Fruit fly (Drosophila melanogaster) whole organism, embryonic: ENCODE results near the gene CG13842.
A peak's percentile ranks its signal among the peaks of the same experiment; 100 is the strongest.

ENCODE experiments used
- Ada2b ChIP-seq: fragments of 200-800 bp; sonication (Bioruptor generic); IDR thresholded peaks from 2 replicates; pipeline ENCODE4 v1.3.6; 2022; ENCODE audit warnings: missing biosample characterization, missing genetic modification characterization
- BtbVII ChIP-seq: fragments of 200-800 bp; sonication (Bioruptor generic); optimal IDR thresholded peaks from 3 replicates; lab custom pipeline; 2017; ENCODE audit warnings: missing biosample characterization, mild to moderate bottlenecking, missing genetic modification characterization
- CG10543 ChIP-seq: fragments of 200-800 bp; sonication (Bioruptor generic); optimal IDR thresholded peaks from 3 replicates; lab custom pipeline; 2017; ENCODE audit warnings: missing biosample characterization, mild to moderate bottlenecking, missing genetic modification characterization, moderate library complexity
- CG10959 ChIP-seq: fragments of 200-800 bp; sonication (Bioruptor generic); IDR thresholded peaks from 2 replicates; pipeline ENCODE4 v1.3.6; 2022; ENCODE audit warnings: missing biosample characterization, missing genetic modification characterization
- CG10979 ChIP-seq: fragments of 200-800 bp; sonication (Bioruptor generic); optimal IDR thresholded peaks from 2 replicates; lab custom pipeline; 2018; ENCODE audit warnings: missing biosample characterization, mild to moderate bottlenecking, missing genetic modification characterization, moderate library complexity
- CG11456 ChIP-seq: fragments of 200-800 bp; sonication (Bioruptor generic); IDR thresholded peaks from 3 replicates; pipeline ENCODE4 v1.3.6; 2022; ENCODE audit warnings: missing biosample characterization, missing genetic modification characterization
- CG12071 ChIP-seq: fragments of 200-800 bp; sonication (Bioruptor generic); optimal IDR thresholded peaks from 3 replicates; lab custom pipeline; 2018; ENCODE audit warnings: missing biosample characterization, mild to moderate bottlenecking, missing genetic modification characterization
- CG12219 ChIP-seq: fragments of 200-800 bp; sonication (Bioruptor generic); optimal IDR thresholded peaks from 3 replicates; lab custom pipeline; 2018; ENCODE audit warnings: missing biosample characterization, mild to moderate bottlenecking, missing genetic modification characterization
- CG12744 ChIP-seq: fragments of 200-800 bp; sonication (Bioruptor generic); optimal IDR thresholded peaks from 2 replicates; lab custom pipeline; 2016; ENCODE audit warnings: missing biosample characterization, missing genetic modification characterization
- CG13123 ChIP-seq: fragments of 200-800 bp; sonication (Bioruptor generic); optimal IDR thresholded peaks from 2 replicates; lab custom pipeline; 2016; ENCODE audit warnings: missing biosample characterization, missing genetic modification characterization
- CG13287 ChIP-seq: fragments of 200-800 bp; sonication (Bioruptor generic); IDR thresholded peaks from 2 replicates; pipeline ENCODE4 v1.3.6; 2022; ENCODE audit warnings: missing biosample characterization, missing genetic modification characterization; ENCODE audit not compliant: partially characterized antibody
- CG14667 ChIP-seq: fragments of 200-800 bp; sonication (Bioruptor generic); IDR thresholded peaks from 2 replicates; pipeline ENCODE4 v1.3.6; 2022; ENCODE audit warnings: missing biosample characterization, missing genetic modification characterization
- CG14965 ChIP-seq: fragments of 200-800 bp; sonication (Bioruptor generic); optimal IDR thresholded peaks from 2 replicates; lab custom pipeline; 2016; ENCODE audit warnings: missing biosample characterization, missing genetic modification characterization, borderline replicate concordance
- CG15514 ChIP-seq: fragments of 200-800 bp; sonication (Bioruptor generic); optimal IDR thresholded peaks from 3 replicates; lab custom pipeline; 2017; ENCODE audit warnings: missing biosample characterization, missing genetic modification characterization, mild to moderate bottlenecking, moderate library complexity, missing genetic modification reagents
- CG15696 ChIP-seq: fragments of 200-800 bp; sonication (Bioruptor generic); optimal IDR thresholded peaks from 2 replicates; lab custom pipeline; 2019; ENCODE audit warnings: missing biosample characterization, mild to moderate bottlenecking, missing genetic modification characterization, moderate library complexity
- CG1603 ChIP-seq: fragments of 200-800 bp; sonication (Bioruptor generic); optimal IDR thresholded peaks from 2 replicates; lab custom pipeline; 2019; ENCODE audit warnings: missing biosample characterization, mild to moderate bottlenecking, missing genetic modification characterization, moderate library complexity
- CG1792 ChIP-seq: fragments of 200-800 bp; sonication (Bioruptor generic); optimal IDR thresholded peaks from 2 replicates; lab custom pipeline; 2016; ENCODE audit warnings: missing biosample characterization, missing genetic modification characterization
- CG2120 ChIP-seq: fragments of 200-800 bp; sonication (Bioruptor generic); optimal IDR thresholded peaks from 3 replicates; lab custom pipeline; 2016; ENCODE audit warnings: missing biosample characterization, missing genetic modification characterization
- CG2875 ChIP-seq: fragments of 200-800 bp; sonication (Bioruptor generic); optimal IDR thresholded peaks from 2 replicates; lab custom pipeline; 2017; ENCODE audit warnings: missing biosample characterization, mild to moderate bottlenecking, missing genetic modification characterization, missing genetic modification reagents
- CG33557 ChIP-seq: fragments of 200-800 bp; sonication (Bioruptor generic); optimal IDR thresholded peaks from 2 replicates; lab custom pipeline; 2019; ENCODE audit warnings: missing biosample characterization, mild to moderate bottlenecking, missing genetic modification characterization, moderate library complexity
- CG3847 ChIP-seq: fragments of 200-800 bp; sonication (Bioruptor generic); IDR thresholded peaks from 2 replicates; pipeline ENCODE4 v1.3.6; 2022; ENCODE audit warnings: missing biosample characterization, missing genetic modification characterization
- CG3995 ChIP-seq: fragments of 200-800 bp; sonication (Bioruptor generic); optimal IDR thresholded peaks from 3 replicates; lab custom pipeline; 2016; ENCODE audit warnings: missing biosample characterization, missing genetic modification characterization
- CG8359 ChIP-seq: fragments of 200-800 bp; sonication (Bioruptor generic); optimal IDR thresholded peaks from 2 replicates; lab custom pipeline; 2017; ENCODE audit warnings: missing biosample characterization, mild to moderate bottlenecking, missing genetic modification characterization, borderline replicate concordance
- CG8944 ChIP-seq: fragments of 200-800 bp; sonication (Bioruptor generic); optimal IDR thresholded peaks from 3 replicates; lab custom pipeline; 2016; ENCODE audit warnings: missing biosample characterization, missing genetic modification characterization
- Dad ChIP-seq: fragments of 200-800 bp; sonication (Bioruptor generic); optimal IDR thresholded peaks from 3 replicates; lab custom pipeline; 2016; ENCODE audit warnings: missing biosample characterization, missing genetic modification characterization
- Hmx ChIP-seq: fragments of 200-800 bp; sonication (Bioruptor generic); optimal IDR thresholded peaks from 2 replicates; lab custom pipeline; 2016; ENCODE audit warnings: missing biosample characterization, missing genetic modification characterization
- Opbp ChIP-seq: fragments of 200-800 bp; sonication (Bioruptor generic); IDR thresholded peaks from 3 replicates; pipeline ENCODE4 v1.3.6; 2022; ENCODE audit warnings: missing biosample characterization, missing genetic modification characterization; ENCODE audit not compliant: partially characterized antibody
- Optix ChIP-seq: fragments of 200-800 bp; sonication (Bioruptor generic); IDR thresholded peaks from 3 replicates; pipeline ENCODE4 v1.3.6; 2022; ENCODE audit warnings: missing biosample characterization, missing genetic modification characterization
- Side ChIP-seq: fragments of 200-800 bp; sonication (Bioruptor generic); optimal IDR thresholded peaks from 2 replicates; lab custom pipeline; 2016; ENCODE audit warnings: missing biosample characterization, missing genetic modification characterization
- Sox100B ChIP-seq: fragments of 200-800 bp; sonication (Bioruptor generic); optimal IDR thresholded peaks from 3 replicates; lab custom pipeline; 2018; ENCODE audit warnings: missing biosample characterization, mild to moderate bottlenecking, missing genetic modification characterization
- Xbp1 ChIP-seq: fragments of 200-800 bp; sonication (Bioruptor generic); optimal IDR thresholded peaks from 3 replicates; lab custom pipeline; 2016; ENCODE audit warnings: missing biosample characterization, mild to moderate bottlenecking, missing genetic modification characterization
- bab2 ChIP-seq: fragments of 200-800 bp; sonication (Bioruptor generic); optimal IDR thresholded peaks from 2 replicates; lab custom pipeline; 2016; ENCODE audit warnings: missing biosample characterization, missing genetic modification characterization
- bowl ChIP-seq: fragments of 200-800 bp; sonication (Bioruptor generic); IDR thresholded peaks from 2 replicates; pipeline ENCODE4 v1.3.6; 2022; ENCODE audit warnings: missing biosample characterization, missing genetic modification characterization
- cad ChIP-seq: fragments of >200 bp; optimal IDR thresholded peaks from 2 replicates; lab custom pipeline; 2017; ENCODE audit warnings: missing biosample characterization, missing genetic modification characterization
- croc ChIP-seq: fragments of 200-800 bp; sonication (Bioruptor generic); conservative IDR thresholded peaks from 3 replicates; pipeline ENCODE4 v1.3.6; 2022; ENCODE audit warnings: missing biosample characterization, missing genetic modification characterization
- emc ChIP-seq: fragments of 200-800 bp; sonication (Bioruptor generic); optimal IDR thresholded peaks from 2 replicates; lab custom pipeline; 2016; ENCODE audit warnings: missing biosample characterization, missing genetic modification characterization
- fd3F ChIP-seq: fragments of 200-800 bp; sonication (Bioruptor generic); optimal IDR thresholded peaks from 2 replicates; lab custom pipeline; 2018; ENCODE audit warnings: missing biosample characterization, mild to moderate bottlenecking, missing genetic modification characterization, moderate library complexity
- fd96Cb ChIP-seq: fragments of 200-800 bp; sonication (Bioruptor generic); optimal IDR thresholded peaks from 2 replicates; lab custom pipeline; 2018; ENCODE audit warnings: missing biosample characterization, mild to moderate bottlenecking, missing genetic modification characterization, moderate library complexity
- gfzf ChIP-seq: fragments of 200-800 bp; sonication (Bioruptor generic); optimal IDR thresholded peaks from 2 replicates; lab custom pipeline; 2016; ENCODE audit warnings: missing biosample characterization, mild to moderate bottlenecking, missing genetic modification characterization, moderate library complexity
- gt ChIP-seq: fragments of 200-800 bp; sonication (Bioruptor generic); IDR thresholded peaks from 2 replicates; pipeline ENCODE4 v1.3.6; 2022; ENCODE audit warnings: missing biosample characterization, missing genetic modification characterization
- hb ChIP-seq: fragments of 200-800 bp; sonication (Bioruptor generic); IDR thresholded peaks from 3 replicates; pipeline ENCODE4 v1.3.6; 2022; ENCODE audit warnings: missing biosample characterization, missing genetic modification characterization; ENCODE audit not compliant: partially characterized antibody
- lola ChIP-seq, 3 experiments: fragments of >200 bp in 2 of 3; fragments of 200-800 bp in 1 of 3; sonication (Bioruptor generic) in 1 of 3; optimal IDR thresholded peaks; 2 replicates each; lab custom pipeline; 2017 to 2019; ENCODE audit warnings: missing biosample characterization in 3 of 3, missing genetic modification characterization in 3 of 3, mild to moderate bottlenecking in 1 of 3, moderate library complexity in 1 of 3
- sd ChIP-seq: fragments of 200-800 bp; sonication (Bioruptor generic); optimal IDR thresholded peaks from 3 replicates; lab custom pipeline; 2018; ENCODE audit warnings: missing biosample characterization, mild to moderate bottlenecking, missing genetic modification characterization, moderate library complexity
- sens ChIP-seq: fragments of 200-800 bp; sonication (Bioruptor generic); peaks from one replicate; lab custom pipeline; 2016; ENCODE audit warnings: missing biosample characterization, missing genetic modification characterization
- tgo ChIP-seq: fragments of 200-800 bp; sonication (Bioruptor generic); IDR thresholded peaks from 3 replicates; pipeline ENCODE4 v1.3.6; 2022; ENCODE audit warnings: missing biosample characterization, missing genetic modification characterization
- tna ChIP-seq: fragments of 200-800 bp; sonication (Bioruptor generic); IDR thresholded peaks from 2 replicates; pipeline ENCODE4 v1.3.6; 2022; ENCODE audit warnings: missing biosample characterization, missing genetic modification characterization; ENCODE audit not compliant: partially characterized antibody
- zf30C ChIP-seq: fragments of 200-800 bp; sonication (Bioruptor generic); optimal IDR thresholded peaks from 3 replicates; lab custom pipeline; 2018; ENCODE audit warnings: missing biosample characterization, mild to moderate bottlenecking, missing genetic modification characterization
- zfh1 ChIP-seq: fragments of 200-800 bp; sonication (Bioruptor generic); IDR thresholded peaks from 3 replicates; pipeline ENCODE4 v1.3.6; 2022; ENCODE audit warnings: missing biosample characterization, missing genetic modification characterization

CG13842 gene

dm6 chr3R:22753895-22754774, 47.1 kb upstream of the CG13842 start (continued):
- no peak for TF ChIP-seq CG12744 (GFP tag; lab: Kevin White, UChicago)
- peak; percentile 53; the same call in 1 of the 2 replicates for TF ChIP-seq bowl (GFP tag; lab: Robert Waterston, UW)
- TF ChIP-seq cad (GFP tag; lab: Kevin White, UChicago): no peak
- TF ChIP-seq CG2120 (GFP tag; lab: Kevin White, UChicago): peak; percentile 72
- TF ChIP-seq sd (tag; lab: Kevin White, UChicago): no peak
- peak; percentile 42; the same call in 2 of the 3 replicates for TF ChIP-seq zfh1 (GFP tag; lab: Robert Waterston, UW)
- peak; percentile 42 for TF ChIP-seq CG13123 (GFP tag; lab: Kevin White, UChicago)
- TF ChIP-seq CG14667 (GFP tag; lab: Robert Waterston, UW): no peak; the same call in none of the 2 replicates
- TF ChIP-seq emc: no peak
- peak; percentile 29 for TF ChIP-seq Side
- no peak for TF ChIP-seq CG14965
- TF ChIP-seq Xbp1 (GFP tag; lab: Kevin White, UChicago): peak; percentile 66
- TF ChIP-seq CG8944 (GFP tag; lab: Kevin White, UChicago): peak; percentile 58
- no peak for TF ChIP-seq gt
- TF ChIP-seq fd96Cb (tag; lab: Kevin White, UChicago): peak; percentile 59
- peak; percentile 17 for TF ChIP-seq CG10959 (GFP tag; lab: Robert Waterston, UW)
- no peak for TF ChIP-seq CG33557 (GFP tag; lab: Kevin White, UChicago)
- TF ChIP-seq hb (GFP tag; lab: Robert Waterston, UW): no peak
- peak; percentile 55 for TF ChIP-seq CG10979
- TF ChIP-seq fd3F (GFP tag; lab: Kevin White, UChicago): peak; percentile 28
- TF ChIP-seq Ada2b (GFP tag; lab: Robert Waterston, UW): peak; percentile 57
- TF ChIP-seq Opbp: no peak
- peak; percentile 38 for TF ChIP-seq CG12071 (GFP tag; lab: Kevin White, UChicago)
- no peak for TF ChIP-seq Dad (GFP tag; lab: Kevin White, UChicago)
- TF ChIP-seq CG3847 (GFP tag; lab: Robert Waterston, UW): peak; percentile 41; the same call in 1 of the 2 replicates
- TF ChIP-seq CG1792 (GFP tag; lab: Kevin White, UChicago): peak; percentile 1
- peak; percentile 77 for TF ChIP-seq CG11456 (GFP tag; lab: Robert Waterston, UW)
- peak; percentile 81 for TF ChIP-seq Sox100B (GFP tag; lab: Kevin White, UChicago)
- peak; percentile 53 for TF ChIP-seq BtbVII (GFP tag; lab: Kevin White, UChicago)
- peak; percentile 38 for TF ChIP-seq Hmx
- TF ChIP-seq Optix: peak; percentile 34; the same call in 1 of the 3 replicates
- no peak for TF ChIP-seq CG15696 (tag; lab: Kevin White, UChicago)
- TF ChIP-seq sens: peak; percentile 92
- TF ChIP-seq CG3995 (GFP tag; lab: Kevin White, UChicago): no peak
- peak; percentile 31 for TF ChIP-seq CG1603 (tag; lab: Kevin White, UChicago)
- TF ChIP-seq zf30C (GFP tag; lab: Kevin White, UChicago): no peak
- TF ChIP-seq CG10543 (GFP tag; lab: Kevin White, UChicago): peak; percentile 90
- TF ChIP-seq CG12219 (GFP tag; lab: Kevin White, UChicago): peak; percentile 5
- TF ChIP-seq tna: peak; percentile 56; the same call in 1 of the 2 replicates
- TF ChIP-seq lola (GFP tag; optimal IDR thresholded peaks at IDR 0.05; lab: Kevin White, UChicago): peak in 1 of 3 experiments; percentile 47
- no peak for TF ChIP-seq gfzf (GFP tag; lab: Kevin White, UChicago)
- peak; percentile 35 for TF ChIP-seq bab2
- peak; percentile 43; the same call in 2 of the 3 replicates for TF ChIP-seq tgo (GFP tag; lab: Robert Waterston, UW)
- TF ChIP-seq CG15514: peak; percentile 64
- TF ChIP-seq croc (GFP tag; lab: Robert Waterston, UW): no peak; the same call in 2 of the 3 replicates
- TF ChIP-seq CG13287: peak; percentile 54
- no peak for TF ChIP-seq CG8359
- TF ChIP-seq CG2875 (GFP tag; lab: Kevin White, UChicago): no peak
